Fruit fly (Drosophila melanogaster) whole organism, pupa: Measurements from ENCODE around the gene CtIP.

Experiments
- CG10348 ChIP-seq: fragments of 200-800 bp; sonication (Bioruptor generic); IDR thresholded peaks from 2 replicates; pipeline ENCODE4 v1.3.6; 2022; ENCODE audit warnings: missing biosample characterization, missing genetic modification characterization
- CG12605 ChIP-seq: fragments of 200-800 bp; sonication (Bioruptor generic); IDR thresholded peaks from 2 replicates; pipeline ENCODE4 v1.3.6; 2022; ENCODE audit warnings: missing biosample characterization, missing genetic modification characterization
- CG13204 ChIP-seq: fragments of 200-800 bp; sonication (Bioruptor generic); optimal IDR thresholded peaks from 2 replicates; lab custom pipeline; 2018; ENCODE audit warnings: missing biosample characterization, mild to moderate bottlenecking, missing genetic modification characterization, moderate library complexity
- CG32121 ChIP-seq: fragments of 200-800 bp; sonication (Bioruptor generic); IDR thresholded peaks from 2 replicates; pipeline ENCODE4 v1.3.6; 2022; ENCODE audit warnings: missing biosample characterization, missing genetic modification characterization
- D1 ChIP-seq: fragments of 200-800 bp; sonication (Bioruptor generic); optimal IDR thresholded peaks from 2 replicates; lab custom pipeline; 2018; ENCODE audit warnings: missing biosample characterization, mild to moderate bottlenecking, missing genetic modification characterization, moderate library complexity
- Pif1A ChIP-seq: fragments of 200-800 bp; sonication (Bioruptor generic); optimal IDR thresholded peaks from 3 replicates; lab custom pipeline; 2016; ENCODE audit warnings: missing biosample characterization, missing genetic modification characterization
- Snoo ChIP-seq: fragments of 200-800 bp; sonication (Bioruptor generic); optimal IDR thresholded peaks from 3 replicates; lab custom pipeline; 2017; ENCODE audit warnings: missing biosample characterization, mild to moderate bottlenecking, missing genetic modification characterization, inconsistent platforms
- fd96Ca ChIP-seq: fragments of 200-800 bp; sonication (Bioruptor generic); IDR thresholded peaks from 3 replicates; pipeline ENCODE4 v1.3.6; 2022; ENCODE audit warnings: missing biosample characterization, missing genetic modification characterization
- gl ChIP-seq: fragments of 200-800 bp; sonication (Bioruptor generic); optimal IDR thresholded peaks from 2 replicates; lab custom pipeline; 2018; ENCODE audit warnings: missing biosample characterization, mild to moderate bottlenecking, missing genetic modification characterization
- rn ChIP-seq: fragments of 200-800 bp; sonication (Bioruptor generic); IDR thresholded peaks from 2 replicates; pipeline ENCODE4 v1.3.6; 2022; ENCODE audit warnings: missing biosample characterization, missing genetic modification characterization

dm6 chr3L:20447337-20447736, 11.3 kb downstream of the CtIP start:
- no peak for TF ChIP-seq CG13204
- TF ChIP-seq Pif1A (GFP tag; lab: Kevin White, UChicago) = no peak
- TF ChIP-seq Snoo (tag; lab: Kevin White, UChicago) = no peak
- no peak for TF ChIP-seq D1
- TF ChIP-seq CG32121 (GFP tag; lab: Robert Waterston, UW) = no peak
- no peak for TF ChIP-seq fd96Ca (GFP tag; lab: Robert Waterston, UW)
- no peak for TF ChIP-seq CG10348 (GFP tag; lab: Robert Waterston, UW)
- no peak for TF ChIP-seq gl
- no peak for TF ChIP-seq rn
- TF ChIP-seq CG12605 = no peak
